Fruit fly (Drosophila melanogaster) whole organism, pupa: ENCODE data around the gene Grik.
A peak's percentile ranks its signal among the peaks of the same experiment; 100 is the strongest.

ENCODE experiments used
- CG12605 ChIP-seq: fragments of 200-800 bp; sonication (Bioruptor generic); IDR thresholded peaks from 2 replicates; pipeline ENCODE4 v1.3.6; 2022; ENCODE audit warnings: missing biosample characterization, missing genetic modification characterization
- CG9948 ChIP-seq: fragments of 200-800 bp; sonication (Bioruptor generic); optimal IDR thresholded peaks from 2 replicates; lab custom pipeline; 2018; ENCODE audit warnings: missing biosample characterization, mild to moderate bottlenecking, missing genetic modification characterization, moderate library complexity

DNA sequence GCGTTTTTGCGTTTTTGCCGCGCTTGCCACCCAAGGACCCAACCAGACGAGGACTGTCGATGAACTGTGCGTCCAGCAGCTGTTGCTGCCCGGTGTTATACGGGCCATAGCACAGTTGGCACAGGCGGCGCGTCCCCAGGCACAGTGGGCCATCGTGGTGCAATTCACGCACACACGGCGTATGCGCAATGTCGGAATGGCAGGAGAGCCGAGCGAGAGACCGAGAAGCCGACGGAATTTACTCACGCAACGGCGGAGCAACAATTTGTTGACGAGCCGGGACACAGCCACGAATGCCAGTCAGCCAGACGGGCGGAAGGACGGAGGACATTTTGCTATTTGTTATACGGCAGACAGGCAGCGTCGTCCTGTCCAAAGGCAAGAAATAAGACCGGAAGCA, 43.7 kb downstream of the Grik start, which contains the start of gene CG31191:
- TF ChIP-seq CG12605 (GFP tag; lab: Robert Waterston, UW) (peak; percentile 53; the same call in 1 of the 2 replicates), CG9948 (tag; lab: Kevin White, UChicago) (no peak)
